Worm (Caenorhabditis elegans) whole organism, L1 larva: ENCODE results near the gene srx-120.

Experiments used
- C04F5.9 ChIP-seq: sonication (generic microtip); optimal IDR thresholded peaks from 2 replicates; lab custom pipeline; 2016; ENCODE audit warnings: missing genetic modification characterization, missing compliant biosample characterization
- C16A3.4 ChIP-seq: fragments of 150-350 bp; optimal IDR thresholded peaks from 2 replicates; lab custom pipeline; 2014; ENCODE audit warnings: missing biosample characterization, missing genetic modification characterization
- C34B4.2 ChIP-seq: sonication (generic microtip); optimal IDR thresholded peaks from 2 replicates; lab custom pipeline; 2017; ENCODE audit warnings: mild to moderate bottlenecking, missing genetic modification characterization, missing compliant biosample characterization
- F16B12.6 ChIP-seq: fragments of 150-350 bp; optimal IDR thresholded peaks from 2 replicates; lab custom pipeline; 2014; ENCODE audit warnings: missing biosample characterization, missing genetic modification characterization
- alr-1 ChIP-seq: fragments of 200-800 bp; sonication (Bioruptor generic); optimal IDR thresholded peaks from 2 replicates; lab custom pipeline; 2018; ENCODE audit warnings: borderline replicate concordance, mild to moderate bottlenecking, missing genetic modification characterization, missing compliant biosample characterization
- blmp-1 ChIP-seq: fragments of 150-350 bp; optimal IDR thresholded peaks from 2 replicates; lab custom pipeline; 2014; ENCODE audit warnings: missing biosample characterization, missing genetic modification characterization
- ceh-82 ChIP-seq, 3 experiments: fragments of 150-350 bp in 1 of 3; sonication (generic microtip) in 2 of 3; optimal IDR thresholded peaks; 2 replicates each; lab custom pipeline; 2014 to 2017; ENCODE audit warnings: missing biosample characterization in 3 of 3, missing genetic modification characterization in 3 of 3
- dpl-1 ChIP-seq, 3 experiments: fragments of 150-350 bp in 2 of 3; sonication (generic microtip) in 1 of 3; optimal IDR thresholded peaks; 2 replicates each; lab custom pipeline; 2014 to 2017; ENCODE audit warnings: missing biosample characterization in 3 of 3, missing genetic modification characterization in 3 of 3, missing genetic modification reagents in 3 of 3
- dsc-1 ChIP-seq: sonication (generic microtip); optimal IDR thresholded peaks from 2 replicates; lab custom pipeline; 2016; ENCODE audit warnings: mild to moderate bottlenecking, missing genetic modification characterization, missing compliant biosample characterization
- efl-1 ChIP-seq, 4 experiments: fragments of 150-350 bp; optimal IDR thresholded peaks in 3 of 4; peaks in 1 of 4; 1 replicate in 1 of 4; 2 replicates in 3 of 4; lab custom pipeline; 2014; ENCODE audit warnings: missing biosample characterization in 2 of 4, missing genetic modification characterization in 2 of 4, missing genetic modification reagents in 2 of 4
- efl-3 ChIP-seq: fragments of 200-800 bp; sonication (Bioruptor generic); optimal IDR thresholded peaks from 2 replicates; lab custom pipeline; 2018; ENCODE audit warnings: mild to moderate bottlenecking, missing genetic modification characterization, missing compliant biosample characterization
- egl-27 ChIP-seq, 2 experiments: fragments of 150-350 bp in 1 of 2; sonication (generic microtip); optimal IDR thresholded peaks; 3 replicates each; lab custom pipeline; 2017 to 2018; ENCODE audit warnings: missing biosample characterization in 2 of 2, missing genetic modification characterization in 2 of 2, missing genetic modification reagents in 2 of 2
- elt-2 ChIP-seq: sonication (generic microtip); optimal IDR thresholded peaks from 2 replicates; lab custom pipeline; 2016; ENCODE audit warnings: missing genetic modification characterization, mild to moderate bottlenecking, inconsistent platforms, missing compliant biosample characterization, missing genetic modification reagents
- elt-3 ChIP-seq, 6 experiments: fragments of 150-350 bp in 1 of 6; sonication (generic microtip); optimal IDR thresholded peaks; 2 replicates each; lab custom pipeline; 2017 to 2018; ENCODE audit warnings: missing biosample characterization in 6 of 6, missing genetic modification characterization in 6 of 6, inconsistent platforms in 1 of 6
- ets-5 ChIP-seq: fragments of 200-800 bp; sonication (Bioruptor generic); IDR thresholded peaks from 2 replicates; pipeline ENCODE4 v1.3.6; 2022; ENCODE audit warnings: missing genetic modification characterization, missing compliant biosample characterization
- fkh-10 ChIP-seq: sonication (generic microtip); optimal IDR thresholded peaks from 2 replicates; lab custom pipeline; 2017; ENCODE audit warnings: missing biosample characterization, missing genetic modification reagents, missing genetic modification characterization
- fkh-8 ChIP-seq: sonication (generic microtip); optimal IDR thresholded peaks from 2 replicates; lab custom pipeline; 2016; ENCODE audit warnings: mild to moderate bottlenecking, missing genetic modification characterization, missing compliant biosample characterization
- irx-1 ChIP-seq: sonication (generic microtip); optimal IDR thresholded peaks from 2 replicates; lab custom pipeline; 2016; ENCODE audit warnings: missing genetic modification characterization, missing compliant biosample characterization
- isw-1 ChIP-seq: fragments of 200-800 bp; sonication (Bioruptor generic); IDR thresholded peaks from 2 replicates; pipeline ENCODE4 v1.3.6; 2022; ENCODE audit warnings: missing genetic modification characterization, missing compliant biosample characterization
- lin-13 ChIP-seq: fragments of 150-350 bp; optimal IDR thresholded peaks from 2 replicates; lab custom pipeline; 2014; ENCODE audit warnings: missing biosample characterization, missing genetic modification reagents, missing genetic modification characterization
- lin-14 ChIP-seq: fragments of 200-800 bp; sonication (Bioruptor generic); optimal IDR thresholded peaks from 2 replicates; lab custom pipeline; 2018; ENCODE audit warnings: mild to moderate bottlenecking, missing genetic modification characterization, moderate library complexity, missing compliant biosample characterization
- lin-15B ChIP-seq: fragments of 150-350 bp; sonication (generic microtip); optimal IDR thresholded peaks from 3 replicates; lab custom pipeline; 2014; ENCODE audit warnings: missing biosample characterization, missing genetic modification characterization
- lsy-2 ChIP-seq, 2 experiments: fragments of 150-350 bp; optimal IDR thresholded peaks; 2 replicates each; lab custom pipeline; 2014; ENCODE audit warnings: missing biosample characterization in 2 of 2, missing genetic modification characterization in 2 of 2
- mef-2 ChIP-seq: fragments of 150-350 bp; optimal IDR thresholded peaks from 2 replicates; lab custom pipeline; 2014; ENCODE audit warnings: missing biosample characterization, missing genetic modification characterization
- mep-1 ChIP-seq: fragments of 150-350 bp; optimal IDR thresholded peaks from 2 replicates; lab custom pipeline; 2014; ENCODE audit warnings: missing biosample characterization, missing genetic modification characterization
- nhr-11 ChIP-seq: fragments of 150-350 bp; optimal IDR thresholded peaks from 2 replicates; lab custom pipeline; 2014; ENCODE audit warnings: missing biosample characterization, missing genetic modification characterization
- nhr-12 ChIP-seq: sonication (generic microtip); optimal IDR thresholded peaks from 2 replicates; lab custom pipeline; 2017; ENCODE audit warnings: missing biosample characterization, missing genetic modification characterization
- nhr-237 ChIP-seq: fragments of 150-350 bp; optimal IDR thresholded peaks from 2 replicates; lab custom pipeline; 2014; ENCODE audit warnings: missing biosample characterization, missing genetic modification characterization
- nhr-28 ChIP-seq: fragments of 150-350 bp; optimal IDR thresholded peaks from 2 replicates; lab custom pipeline; 2014; ENCODE audit warnings: missing biosample characterization, missing genetic modification characterization
- nhr-47 ChIP-seq: sonication (generic microtip); optimal IDR thresholded peaks from 2 replicates; lab custom pipeline; 2016; ENCODE audit warnings: mild to moderate bottlenecking, missing genetic modification characterization, moderate library complexity, missing compliant biosample characterization
- nhr-71 ChIP-seq: sonication (generic microtip); optimal IDR thresholded peaks from 2 replicates; lab custom pipeline; 2016; ENCODE audit warnings: mild to moderate bottlenecking, missing genetic modification characterization, moderate library complexity, missing compliant biosample characterization
- nhr-84 ChIP-seq: sonication (generic microtip); optimal IDR thresholded peaks from 2 replicates; lab custom pipeline; 2017; ENCODE audit warnings: missing biosample characterization, missing genetic modification characterization
- nhr-85 ChIP-seq: sonication (generic microtip); peaks from one replicate; lab custom pipeline; 2016; ENCODE audit warnings: missing genetic modification characterization, inconsistent platforms, missing compliant biosample characterization
- pqm-1 ChIP-seq: sonication (generic microtip); optimal IDR thresholded peaks from 3 replicates; lab custom pipeline; 2017; ENCODE audit warnings: missing biosample characterization, missing genetic modification characterization
- tbx-2 ChIP-seq: sonication (generic microtip); optimal IDR thresholded peaks from 2 replicates; lab custom pipeline; 2016; ENCODE audit warnings: missing genetic modification characterization, missing compliant biosample characterization
- tlp-1 ChIP-seq: fragments of 150-350 bp; optimal IDR thresholded peaks from 2 replicates; lab custom pipeline; 2014; ENCODE audit warnings: missing biosample characterization, missing genetic modification characterization
- unc-130 ChIP-seq: fragments of 150-350 bp; optimal IDR thresholded peaks from 2 replicates; lab custom pipeline; 2017; ENCODE audit warnings: missing biosample characterization, missing genetic modification characterization, inconsistent platforms
- unc-62 ChIP-seq: fragments of 150-350 bp; optimal IDR thresholded peaks from 2 replicates; lab custom pipeline; 2014; ENCODE audit warnings: missing biosample characterization, missing genetic modification reagents, missing genetic modification characterization
- unc-86 ChIP-seq: sonication (generic microtip); optimal IDR thresholded peaks from 2 replicates; lab custom pipeline; 2016; ENCODE audit warnings: missing genetic modification characterization, missing compliant biosample characterization
- unc-98 ChIP-seq: fragments of 200-800 bp; sonication (Bioruptor generic); IDR thresholded peaks from 2 replicates; pipeline ENCODE4 v1.3.6; 2022; ENCODE audit warnings: missing genetic modification characterization, missing compliant biosample characterization
- zag-1 ChIP-seq: fragments of 150-350 bp; optimal IDR thresholded peaks from 2 replicates; lab custom pipeline; 2014; ENCODE audit warnings: missing biosample characterization, missing genetic modification characterization

srx-120 gene

DNA sequence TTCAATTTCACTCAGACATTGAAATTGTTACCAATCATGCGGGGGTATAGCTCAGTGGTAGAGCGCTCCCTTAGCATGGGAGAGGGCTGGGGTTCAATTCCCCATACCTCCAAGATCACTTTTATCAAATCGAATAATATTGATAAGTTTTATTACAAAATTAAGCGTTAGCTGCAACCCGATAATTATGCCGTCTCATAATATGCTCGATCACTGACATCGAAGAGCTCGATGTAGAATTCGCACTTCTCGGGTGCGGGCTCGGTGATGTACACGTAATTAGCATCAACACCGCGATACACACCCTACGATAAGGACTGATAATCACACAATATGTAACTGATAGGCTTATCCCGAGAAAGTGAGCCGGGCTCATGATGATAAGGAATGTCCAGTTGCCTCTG, 11.5 kb downstream of the srx-120 start:
- TF ChIP-seq elt-2 (tag; lab: Kevin White, UChicago) (peak; percentile 56), ceh-82 (tag; optimal IDR thresholded peaks at IDR 0.05; lab: Kevin White, UChicago) (no peak), nhr-11 (tag; lab: Kevin White, UChicago) (no peak)

DNA sequence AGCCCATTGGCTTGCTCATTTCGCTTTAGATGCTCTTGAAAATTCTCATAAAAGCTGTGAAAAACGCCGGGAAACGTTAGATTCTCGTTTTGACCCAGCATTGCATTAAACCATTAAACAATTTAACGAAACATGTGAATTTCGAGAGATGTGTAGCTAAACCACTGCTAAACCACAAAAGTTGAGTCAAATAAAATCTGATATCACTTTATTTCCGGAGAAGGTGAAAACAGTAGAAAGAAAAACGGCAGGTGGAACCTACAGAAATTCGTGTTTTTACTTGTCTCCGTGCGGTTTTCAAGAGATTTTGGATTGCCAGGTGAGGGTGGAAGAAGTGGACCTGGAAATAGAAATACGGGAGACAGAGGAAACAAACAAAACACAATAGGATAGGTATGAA, 13.5 kb downstream of the srx-120 start, which contains the start of gene F49C5.9:
TSS of gene F49C5.9 (minus strand) at position 101 of the 400 bp plus-strand sequence.
- TF ChIP-seq pqm-1 (tag; lab: Kevin White, UChicago) (no peak), lin-13 (GFP tag; lab: Kevin White, UChicago) (no peak), C16A3.4 (tag; lab: Kevin White, UChicago) (no peak), tlp-1 (no peak), elt-3 (tag; optimal IDR thresholded peaks at IDR 0.05; lab: Kevin White, UChicago) (no peak), fkh-8 (tag; lab: Kevin White, UChicago) (no peak), C34B4.2 (tag; lab: Kevin White, UChicago) (no peak), mep-1 (tag; lab: Kevin White, UChicago) (no peak), lin-15B (tag; lab: Kevin White, UChicago) (no peak), isw-1 (GFP tag; lab: Robert Waterston, UW) (no peak), F16B12.6 (tag; lab: Kevin White, UChicago) (no peak)

DNA sequence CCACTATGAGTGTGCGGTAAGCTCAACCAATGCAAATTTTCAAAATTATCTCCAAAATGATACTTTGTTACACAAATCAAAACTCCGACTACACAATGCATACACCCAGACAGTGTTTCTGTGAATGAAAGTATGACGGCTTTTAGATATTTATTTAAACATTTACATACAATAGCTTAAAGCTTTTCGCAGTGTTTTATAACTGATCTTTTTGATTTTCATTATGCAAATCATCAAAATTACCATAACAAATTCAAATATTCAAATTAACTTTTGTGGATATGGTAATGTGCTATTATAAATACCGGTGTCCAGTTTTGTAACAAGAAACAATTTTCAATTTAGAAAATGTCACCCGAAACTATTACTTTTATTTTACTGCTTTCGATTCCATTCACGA, 15.4 kb downstream of the srx-120 start, which contains the start of the genes F49C5.5 and F49C5.10:
TSS of gene F49C5.5 (minus strand) at position 101 of the 400 bp plus-strand sequence.
TSS of gene F49C5.10 (plus strand) at position 344 of the 400 bp plus-strand sequence.
- no peak for TF ChIP-seq unc-86
- no peak for TF ChIP-seq efl-3 (GFP tag; lab: Kevin White, UChicago)
- no peak for TF ChIP-seq zag-1 (tag; lab: Kevin White, UChicago)
- no peak for TF ChIP-seq unc-62 (GFP tag; lab: Kevin White, UChicago)
- TF ChIP-seq lsy-2 (tag; optimal IDR thresholded peaks at IDR 0.05; lab: Kevin White, UChicago) = no peak
- TF ChIP-seq ets-5 = no peak
- TF ChIP-seq nhr-47 (tag; lab: Kevin White, UChicago) = no peak
- no peak for TF ChIP-seq dsc-1
- TF ChIP-seq unc-98 (GFP tag; lab: Robert Waterston, UW) = no peak
- TF ChIP-seq nhr-12 (tag; lab: Kevin White, UChicago) = no peak
- no peak for TF ChIP-seq tlp-1
- TF ChIP-seq tbx-2 (tag; lab: Kevin White, UChicago) = no peak
- TF ChIP-seq blmp-1 (tag; lab: Kevin White, UChicago) = no peak
- TF ChIP-seq nhr-28 = no peak
- TF ChIP-seq efl-1 (optimal IDR thresholded peaks at IDR 0.05; lab: Kevin White, UChicago) = no peak
- no peak for TF ChIP-seq efl-1 (GFP tag; optimal IDR thresholded peaks at IDR 0.05 in 1 of 2; lab: Kevin White, UChicago)

DNA sequence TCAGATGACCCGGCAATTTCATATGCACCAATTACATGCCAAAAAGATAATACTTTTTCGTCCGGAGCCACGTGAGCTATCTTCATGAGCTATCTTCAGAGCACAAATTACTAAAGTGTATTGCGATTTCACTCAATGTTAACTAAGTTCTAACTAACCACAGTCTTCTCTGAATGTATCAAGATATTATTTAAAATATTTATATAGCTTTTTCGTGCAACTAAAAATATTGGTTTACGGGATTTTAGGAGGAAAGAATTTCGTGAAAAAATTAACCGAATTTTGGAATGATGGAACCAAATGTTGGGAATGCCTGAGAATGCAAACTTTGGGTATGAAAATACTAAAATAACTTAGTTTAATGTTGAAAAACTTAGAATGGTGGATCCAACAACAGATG, 16.5 kb downstream of the srx-120 start, which contains the start of gene F49C5.16:
TSS of gene F49C5.16 (plus strand) at position 301 of the 400 bp plus-strand sequence.
- TF ChIP-seq dpl-1 (GFP tag; optimal IDR thresholded peaks at IDR 0.05; lab: Kevin White, UChicago) (no peak), lin-14 (GFP tag; lab: Kevin White, UChicago) (no peak), tbx-2 (tag; lab: Kevin White, UChicago) (no peak), unc-130 (tag; lab: Kevin White, UChicago) (no peak), egl-27 (tag; optimal IDR thresholded peaks at IDR 0.05; lab: Kevin White, UChicago) (no peak), alr-1 (no peak), nhr-11 (tag; lab: Kevin White, UChicago) (no peak), nhr-71 (tag; lab: Kevin White, UChicago) (no peak)
- TF ChIP-seq, all 84 proteins: peak for 0

DNA sequence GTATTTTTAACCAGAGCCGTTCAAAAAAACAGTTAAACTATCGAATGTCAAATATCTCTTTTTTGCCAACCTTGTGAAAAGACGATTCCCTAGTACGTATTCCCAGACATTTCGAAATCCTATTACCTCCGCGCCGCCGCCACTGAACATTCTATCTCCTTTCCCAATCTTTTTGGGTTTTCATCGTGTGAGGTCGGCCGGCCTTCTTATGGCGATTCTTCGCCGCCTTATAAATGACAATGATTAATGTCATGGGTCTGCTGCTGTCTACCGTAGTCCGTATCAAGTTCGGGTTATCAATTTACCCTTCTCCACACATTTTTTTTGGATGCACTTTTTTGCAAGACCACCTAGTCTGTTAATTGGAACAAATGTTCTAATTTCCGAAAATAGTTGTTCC, 18.6 kb downstream of the srx-120 start:
- TF ChIP-seq C34B4.2 (tag; lab: Kevin White, UChicago) (no peak), nhr-237 (tag; lab: Kevin White, UChicago) (no peak), nhr-85 (tag; lab: Kevin White, UChicago) (peak; percentile 55), nhr-84 (no peak), mef-2 (tag; lab: Kevin White, UChicago) (no peak), fkh-10 (no peak), blmp-1 (tag; lab: Kevin White, UChicago) (peak; percentile 8), elt-2 (tag; lab: Kevin White, UChicago) (no peak), C04F5.9 (tag; lab: Kevin White, UChicago) (no peak), pqm-1 (tag; lab: Kevin White, UChicago) (no peak), dpl-1 (GFP tag; optimal IDR thresholded peaks at IDR 0.05; lab: Kevin White, UChicago) (no peak), irx-1 (tag; lab: Kevin White, UChicago) (no peak)
